Fruit fly (Drosophila melanogaster): ENCODE results near the gene Arts.

The Arts gene

DNA sequence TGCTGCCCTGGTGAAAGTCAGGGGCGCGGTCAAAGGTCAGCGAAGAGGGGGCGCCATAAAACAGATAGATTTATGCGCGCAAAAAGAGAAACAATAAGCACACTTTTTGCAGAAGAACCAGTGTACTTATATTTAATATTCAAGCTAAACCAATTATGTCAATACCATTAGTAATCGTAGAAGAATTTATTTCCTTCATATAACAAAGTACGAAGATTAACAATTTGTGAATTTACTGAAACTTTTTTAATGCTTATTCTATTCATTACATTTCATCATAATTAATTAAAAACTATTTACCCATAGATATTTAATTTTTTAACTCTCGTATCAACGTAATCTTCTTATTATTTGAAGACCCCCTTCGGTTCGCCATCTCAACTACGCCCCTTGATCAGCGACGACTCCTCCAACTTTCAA is 39.4 kb downstream of the Arts start (continued):
- peak; percentile 27; the same call in 2 of the 3 replicates for TF ChIP-seq ken (GFP tag; IDR thresholded peaks at IDR 0.05)
- peak; percentile 11 for TF ChIP-seq kni (GFP tag; optimal IDR thresholded peaks at IDR 0.05)
- no peak for TF ChIP-seq Bdp1 (GFP tag; optimal IDR thresholded peaks at IDR 0.05)
- no peak for TF ChIP-seq da (GFP tag; optimal IDR thresholded peaks at IDR 0.05)
- peak; percentile 94 for TF ChIP-seq sens (GFP tag)
- TF ChIP-seq ssp (GFP tag; IDR thresholded peaks at IDR 0.05): peak; percentile 44
- no peak for TF ChIP-seq Fer1 (GFP tag; optimal IDR thresholded peaks at IDR 0.05)
- peak; percentile 30 for TF ChIP-seq CG12219 (GFP tag; optimal IDR thresholded peaks at IDR 0.05)
- TF ChIP-seq CG13296 (GFP tag; optimal IDR thresholded peaks at IDR 0.05): no peak
- TF ChIP-seq CG2712 (tag; optimal IDR thresholded peaks at IDR 0.05): peak; percentile 86
- no peak for TF ChIP-seq Sry-β (GFP tag; optimal IDR thresholded peaks at IDR 0.05)
- no peak for TF ChIP-seq CG11398 (GFP tag; optimal IDR thresholded peaks at IDR 0.05)
- TF ChIP-seq Dip3 (GFP tag; optimal IDR thresholded peaks at IDR 0.05): no peak
- no peak for TF ChIP-seq seq (GFP tag; IDR thresholded peaks at IDR 0.05)
- TF ChIP-seq CG10267 (tag; optimal IDR thresholded peaks at IDR 0.05): peak; percentile 58
- no peak for TF ChIP-seq Dad (GFP tag; optimal IDR thresholded peaks at IDR 0.05)
- peak; percentile 4 for TF ChIP-seq CG8290 (GFP tag; optimal IDR thresholded peaks at IDR 0.05)
- no peak for TF ChIP-seq CG8290 (tag; optimal IDR thresholded peaks at IDR 0.05)
- TF ChIP-seq bsh (GFP tag; optimal IDR thresholded peaks at IDR 0.05): peak; percentile 63 to 75
- TF ChIP-seq eve (GFP tag; optimal IDR thresholded peaks at IDR 0.05): peak in 1 of 2 experiments; percentile 84
- no peak for TF ChIP-seq CG2129 (GFP tag; IDR thresholded peaks at IDR 0.05; ENCODE audit: partially characterized antibody)
- TF ChIP-seq CG2202 (tag; optimal IDR thresholded peaks at IDR 0.05): peak; percentile 34
- TF ChIP-seq CG17385 (GFP tag; optimal IDR thresholded peaks at IDR 0.05): peak; percentile 48
- no peak for TF ChIP-seq CG15479 (GFP tag; optimal IDR thresholded peaks at IDR 0.05)

DNA sequence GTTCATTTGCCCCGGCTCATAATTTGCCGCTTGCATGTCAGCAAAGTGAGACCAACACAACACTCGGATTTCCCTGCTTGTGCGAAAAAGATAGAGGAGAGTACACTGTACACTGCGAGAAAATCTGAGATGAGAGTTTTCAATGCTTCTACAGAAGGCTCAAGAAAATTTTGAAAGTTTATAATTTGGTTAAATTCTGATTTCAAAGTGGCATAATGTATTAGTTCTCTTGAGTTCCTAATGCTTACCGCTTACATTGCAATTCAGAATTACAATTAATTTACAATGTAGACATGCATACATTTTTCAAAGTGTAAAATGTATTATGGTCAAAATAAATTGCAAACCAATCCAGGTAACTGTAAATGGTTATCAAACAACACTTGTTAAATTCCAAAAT is 40.3 kb downstream of the Arts start:
- peak; percentile 49; the same call in 1 of the 2 replicates for TF ChIP-seq Xrp1 (GFP tag; IDR thresholded peaks at IDR 0.05)
- no peak for TF ChIP-seq nmo (GFP tag; optimal IDR thresholded peaks at IDR 0.05)
- TF ChIP-seq Drgx (GFP tag; IDR thresholded peaks at IDR 0.05): peak; percentile 54; the same call in 1 of the 2 replicates
- TF ChIP-seq CG9727 (GFP tag; optimal IDR thresholded peaks at IDR 0.05): no peak
- peak; percentile 5 for TF ChIP-seq Oli (tag; optimal IDR thresholded peaks at IDR 0.05)
- no peak for TF ChIP-seq MESR4 (GFP tag; optimal IDR thresholded peaks at IDR 0.05)
- TF ChIP-seq mirr (GFP tag; optimal IDR thresholded peaks at IDR 0.05): no peak
- TF ChIP-seq row (GFP tag; IDR thresholded peaks at IDR 0.05): peak; percentile 28; the same call in 2 of the 3 replicates
- peak in 1 of 2 experiments; percentile 2 for TF ChIP-seq dpn (GFP tag; optimal IDR thresholded peaks at IDR 0.05)
- peak in 1 of 2 experiments; percentile 16 for TF ChIP-seq bsh (GFP tag; optimal IDR thresholded peaks at IDR 0.05)
- no peak for TF ChIP-seq Hmx (GFP tag; optimal IDR thresholded peaks at IDR 0.05)
- TF ChIP-seq CG31441 (GFP tag; IDR thresholded peaks at IDR 0.05): 0 out of 2 replicates have a peak, but pooled peaks have one; percentile 31
- TF ChIP-seq gem (tag; optimal IDR thresholded peaks at IDR 0.05): peak; percentile 28
- TF ChIP-seq inv (GFP tag; IDR thresholded peaks at IDR 0.05; ENCODE audit: partially characterized antibody): no peak
- peak; percentile 86 for TF ChIP-seq sens (GFP tag)
- TF ChIP-seq zen (tag; optimal IDR thresholded peaks at IDR 0.05): peak; percentile 27
- no peak for TF ChIP-seq CG8944 (GFP tag; optimal IDR thresholded peaks at IDR 0.05)
- no peak for TF ChIP-seq CG16815 (GFP tag; optimal IDR thresholded peaks at IDR 0.05)
- TF ChIP-seq dmrt99B (tag; optimal IDR thresholded peaks at IDR 0.05): peak; percentile 8
- peak; percentile 22 for TF ChIP-seq Sox102F (GFP tag; optimal IDR thresholded peaks at IDR 0.05)
- peak; percentile 51 for TF ChIP-seq CG10979 (tag; optimal IDR thresholded peaks at IDR 0.05)
- TF ChIP-seq CG1529 (GFP tag; optimal IDR thresholded peaks at IDR 0.05): no peak
- peak; percentile 51 for TF ChIP-seq phol (tag; optimal IDR thresholded peaks at IDR 0.05)
- TF ChIP-seq tio (GFP tag; optimal IDR thresholded peaks at IDR 0.05): no peak
- peak; percentile 19 for TF ChIP-seq Asciz (GFP tag; optimal IDR thresholded peaks at IDR 0.05)
- TF ChIP-seq pum (GFP tag; optimal IDR thresholded peaks at IDR 0.05): peak; percentile 2
- peak in 1 of 2 experiments; percentile 12 for TF ChIP-seq Hr51 (GFP tag; optimal IDR thresholded peaks at IDR 0.05)
- no peak for TF ChIP-seq lola (GFP tag; optimal IDR thresholded peaks at IDR 0.05)

Measured in whole organism, embryonic.